Comparison of ENCODE assay signal across 3 fruit fly cellular contexts in the genomic region with DNA sequence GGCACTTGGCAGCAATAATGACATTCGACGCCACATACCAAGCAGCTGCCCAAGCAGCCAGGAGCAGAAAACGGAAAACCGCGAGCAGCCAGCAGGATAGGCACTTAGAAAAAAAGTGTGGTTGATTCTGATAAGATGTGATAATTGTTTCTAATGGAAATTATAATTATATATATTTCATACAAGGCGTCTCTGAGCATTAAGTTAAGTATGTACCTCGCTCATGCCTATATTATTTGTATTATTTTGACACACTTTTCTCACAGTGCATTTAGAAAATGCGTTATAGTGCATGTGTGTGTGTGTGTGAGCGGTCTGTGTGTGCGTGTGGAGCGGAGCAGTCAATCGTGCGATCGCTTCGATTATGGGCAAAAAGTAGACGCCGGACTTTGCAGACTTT.
TF ChIP-seq lines count a peak whose summit lies in the region.

No protein-coding gene starts in this region.

TF ChIP-seq in whole organism, embryonic, 481 proteins besides CTCF, POLR2A, EP300 and RAD21 (continued from another document and continues in another):
- TF ChIP-seq CG32772 (GFP tag; IDR thresholded peaks at IDR 0.05; lab: Robert Waterston, UW) (0 out of 2 replicates have a peak, but pooled peaks have one; percentile 22), ac (GFP tag; optimal IDR thresholded peaks at IDR 0.05; lab: Kevin White, UChicago) (peak; percentile 39), CG12391 (tag; optimal IDR thresholded peaks at IDR 0.05; lab: Kevin White, UChicago) (peak; percentile 34), CG15479 (GFP tag; optimal IDR thresholded peaks at IDR 0.05; lab: Kevin White, UChicago) (peak; percentile 5), CG10147 (GFP tag; optimal IDR thresholded peaks at IDR 0.05; lab: Kevin White, UChicago) (no peak), CG15696 (tag; optimal IDR thresholded peaks at IDR 0.05; lab: Kevin White, UChicago) (peak; percentile 83), cg (GFP tag; optimal IDR thresholded peaks at IDR 0.05; lab: Kevin White, UChicago) (peak; percentile 31), CG11695 (GFP tag; IDR thresholded peaks at IDR 0.05; lab: Robert Waterston, UW) (0 out of 3 replicates have a peak, but pooled peaks have one; percentile 14), phol (tag; optimal IDR thresholded peaks at IDR 0.05; lab: Kevin White, UChicago) (peak; percentile 44), Oli (tag; optimal IDR thresholded peaks at IDR 0.05; lab: Kevin White, UChicago) (peak; percentile 13), Chrac-16 (GFP tag; optimal IDR thresholded peaks at IDR 0.05; lab: Kevin White, UChicago) (peak; percentile 45), nmo (GFP tag; optimal IDR thresholded peaks at IDR 0.05; lab: Kevin White, UChicago) (peak; percentile 38), corto (GFP tag; optimal IDR thresholded peaks at IDR 0.05; lab: Kevin White, UChicago) (peak; percentile 44), CG8388 (GFP tag; optimal IDR thresholded peaks at IDR 0.05; lab: Kevin White, UChicago) (peak; percentile 22), Lpt (GFP tag; optimal IDR thresholded peaks at IDR 0.05; lab: Kevin White, UChicago) (no peak), bsh (GFP tag; optimal IDR thresholded peaks at IDR 0.05; lab: Kevin White, UChicago) (peak; percentile 23 to 47), CG7271 (tag; optimal IDR thresholded peaks at IDR 0.05; lab: Kevin White, UChicago) (peak; percentile 59), Lhr (GFP tag; optimal IDR thresholded peaks at IDR 0.05; lab: Kevin White, UChicago) (no peak), prd (optimal IDR thresholded peaks at IDR 0.05; lab: Kevin White, UChicago) (no peak), prd (GFP tag; IDR thresholded peaks at IDR 0.05; lab: Robert Waterston, UW) (peak; percentile 87), Jarid2 (GFP tag; optimal IDR thresholded peaks at IDR 0.05; lab: Kevin White, UChicago) (no peak), CG2712 (tag; optimal IDR thresholded peaks at IDR 0.05; lab: Kevin White, UChicago) (peak; percentile 72), CG10267 (tag; optimal IDR thresholded peaks at IDR 0.05; lab: Kevin White, UChicago) (peak; percentile 28), CG33557 (GFP tag; optimal IDR thresholded peaks at IDR 0.05; lab: Kevin White, UChicago) (peak; percentile 22), CG2202 (tag; optimal IDR thresholded peaks at IDR 0.05; lab: Kevin White, UChicago) (peak; percentile 12), lov (optimal IDR thresholded peaks at IDR 0.05; lab: Kevin White, UChicago) (no peak), lov (GFP tag; IDR thresholded peaks at IDR 0.05; lab: Robert Waterston, UW) (0 out of 3 replicates have a peak, but pooled peaks have one; percentile 17), Hr78 (GFP tag; optimal IDR thresholded peaks at IDR 0.05; lab: Kevin White, UChicago) (no peak), CG6689 (GFP tag; IDR thresholded peaks at IDR 0.05; lab: Robert Waterston, UW) (peak; percentile 27; the same call in 1 of the 2 replicates), chif (GFP tag; optimal IDR thresholded peaks at IDR 0.05; lab: Kevin White, UChicago) (peak in 1 of 2 experiments; percentile 23), Xrp1 (GFP tag; IDR thresholded peaks at IDR 0.05; lab: Robert Waterston, UW) (peak; percentile 76), bbx (GFP tag; IDR thresholded peaks at IDR 0.05; lab: Robert Waterston, UW; ENCODE audit: partially characterized antibody) (no peak), sr (GFP tag; IDR thresholded peaks at IDR 0.05; lab: Robert Waterston, UW) (no peak), Abd-B (GFP tag; optimal IDR thresholded peaks at IDR 0.05; lab: Kevin White, UChicago) (peak; percentile 15), Xbp1 (GFP tag; optimal IDR thresholded peaks at IDR 0.05; lab: Kevin White, UChicago) (peak; percentile 19), Ssrp (tag; optimal IDR thresholded peaks at IDR 0.05; lab: Kevin White, UChicago) (peak; percentile 3), CG4617 (GFP tag; optimal IDR thresholded peaks at IDR 0.05; lab: Kevin White, UChicago; ENCODE audit: borderline replicate concordance) (peak; percentile 3), zfh1 (GFP tag; IDR thresholded peaks at IDR 0.05; lab: Robert Waterston, UW) (peak; percentile 70), CG10959 (GFP tag; IDR thresholded peaks at IDR 0.05; lab: Robert Waterston, UW) (peak; percentile 55; the same call in 1 of the 2 replicates), dan (GFP tag; IDR thresholded peaks at IDR 0.05; lab: Robert Waterston, UW) (0 out of 2 replicates have a peak, but pooled peaks have one; percentile 30)

TF ChIP-seq in whole organism, prepupa, 60 proteins besides CTCF, POLR2A, EP300 and RAD21 (continued from another document):
- TF ChIP-seq Sox102F (GFP tag; optimal IDR thresholded peaks at IDR 0.05; lab: Kevin White, UChicago) (peak; percentile 50), Met (GFP tag; optimal IDR thresholded peaks at IDR 0.05; lab: Kevin White, UChicago) (peak; percentile 65), CG31627 (GFP tag; optimal IDR thresholded peaks at IDR 0.05; lab: Kevin White, UChicago) (peak; percentile 28), CG8119 (GFP tag; IDR thresholded peaks at IDR 0.05; lab: Robert Waterston, UW) (0 out of 3 replicates have a peak, but pooled peaks have one; percentile 34), ss (GFP tag; optimal IDR thresholded peaks at IDR 0.05; lab: Kevin White, UChicago) (peak; percentile 62 to 68), CG8319 (GFP tag; optimal IDR thresholded peaks at IDR 0.05; lab: Kevin White, UChicago) (peak; percentile 19), spab (GFP tag; optimal IDR thresholded peaks at IDR 0.05; lab: Kevin White, UChicago) (peak; percentile 72), Ets21C (GFP tag; optimal IDR thresholded peaks at IDR 0.05; lab: Kevin White, UChicago) (peak; percentile 1), pdm3 (GFP tag; optimal IDR thresholded peaks at IDR 0.05; lab: Kevin White, UChicago) (peak; percentile 46), CG8632 (GFP tag; optimal IDR thresholded peaks at IDR 0.05; lab: Kevin White, UChicago) (peak; percentile 60), svp (GFP tag; lab: Kevin White, UChicago) (peak; percentile 78), CG6276 (GFP tag; optimal IDR thresholded peaks at IDR 0.05; lab: Kevin White, UChicago) (no peak), CG11902 (GFP tag; optimal IDR thresholded peaks at IDR 0.05; lab: Kevin White, UChicago) (peak; percentile 38), CG6854 (GFP tag; optimal IDR thresholded peaks at IDR 0.05; lab: Kevin White, UChicago) (peak; percentile 28), vri (GFP tag; optimal IDR thresholded peaks at IDR 0.05; lab: Kevin White, UChicago) (peak; percentile 36), Hr4 (GFP tag; optimal IDR thresholded peaks at IDR 0.05; lab: Kevin White, UChicago) (peak; percentile 29), fd85E (GFP tag; optimal IDR thresholded peaks at IDR 0.05; lab: Kevin White, UChicago) (peak; percentile 18), salr (GFP tag; optimal IDR thresholded peaks at IDR 0.05; lab: Kevin White, UChicago) (peak in 1 of 2 experiments; percentile 63), cyc (GFP tag; optimal IDR thresholded peaks at IDR 0.05; lab: Kevin White, UChicago) (peak; percentile 63), CG7368 (GFP tag; optimal IDR thresholded peaks at IDR 0.05; lab: Kevin White, UChicago) (peak; percentile 45), eg (GFP tag; IDR thresholded peaks at IDR 0.05; lab: Robert Waterston, UW) (peak; percentile 40; the same call in 2 of the 3 replicates), Hr39 (GFP tag; optimal IDR thresholded peaks at IDR 0.05; lab: Kevin White, UChicago) (peak; percentile 54), CG10669 (GFP tag; optimal IDR thresholded peaks at IDR 0.05; lab: Kevin White, UChicago) (peak; percentile 67), Eip78C (GFP tag; lab: Kevin White, UChicago) (peak; percentile 91), Gug (GFP tag; IDR thresholded peaks at IDR 0.05; lab: Robert Waterston, UW) (0 out of 2 replicates have a peak, but pooled peaks have one; percentile 35), esn (GFP tag; optimal IDR thresholded peaks at IDR 0.05; lab: Kevin White, UChicago) (peak; percentile 66), OdsH (GFP tag; optimal IDR thresholded peaks at IDR 0.05; lab: Kevin White, UChicago) (peak; percentile 65), Blimp-1 (GFP tag; optimal IDR thresholded peaks at IDR 0.05; lab: Kevin White, UChicago) (no peak), CG11294 (GFP tag; IDR thresholded peaks at IDR 0.05; lab: Robert Waterston, UW) (no peak), Lpt (GFP tag; optimal IDR thresholded peaks at IDR 0.05; lab: Kevin White, UChicago) (peak; percentile 14), CG34406 (GFP tag; optimal IDR thresholded peaks at IDR 0.05; lab: Kevin White, UChicago) (peak; percentile 67), fkh (GFP tag; optimal IDR thresholded peaks at IDR 0.05; lab: Kevin White, UChicago) (no peak), acj6 (GFP tag; optimal IDR thresholded peaks at IDR 0.05; lab: Kevin White, UChicago) (peak; percentile 67), CG6792 (GFP tag; optimal IDR thresholded peaks at IDR 0.05; lab: Kevin White, UChicago) (peak; percentile 48), CG3919 (GFP tag; optimal IDR thresholded peaks at IDR 0.05; lab: Kevin White, UChicago) (peak; percentile 73), CG4318 (GFP tag; optimal IDR thresholded peaks at IDR 0.05; lab: Kevin White, UChicago) (peak; percentile 41), CG9139 (GFP tag; optimal IDR thresholded peaks at IDR 0.05; lab: Kevin White, UChicago) (peak; percentile 52), net (GFP tag; optimal IDR thresholded peaks at IDR 0.05; lab: Kevin White, UChicago) (peak; percentile 36), CG1621 (tag; optimal IDR thresholded peaks at IDR 0.05; lab: Kevin White, UChicago) (peak; percentile 68)
TF ChIP-seq in whole organism, prepupa: peak in this region for 52.

TF ChIP-seq in whole organism, wandering third instar larva, 38 proteins besides CTCF, POLR2A, EP300 and RAD21 (continued from another document):
- TF ChIP-seq Rel (GFP tag; optimal IDR thresholded peaks at IDR 0.05; lab: Kevin White, UChicago) = no peak
- no peak for TF ChIP-seq Rel (tag; optimal IDR thresholded peaks at IDR 0.05; lab: Kevin White, UChicago)
- TF ChIP-seq sv (GFP tag; optimal IDR thresholded peaks at IDR 0.05; lab: Kevin White, UChicago) = no peak
- no peak for TF ChIP-seq Dfd (GFP tag; optimal IDR thresholded peaks at IDR 0.05; lab: Kevin White, UChicago)
- TF ChIP-seq pan (optimal IDR thresholded peaks at IDR 0.05; lab: Kevin White, UChicago) = no peak
- no peak for TF ChIP-seq Dif (GFP tag; optimal IDR thresholded peaks at IDR 0.05; lab: Kevin White, UChicago; ENCODE audit: partially characterized antibody)
- TF ChIP-seq usp (GFP tag; optimal IDR thresholded peaks at IDR 0.05; lab: Kevin White, UChicago) = no peak
- no peak for TF ChIP-seq tai (GFP tag; optimal IDR thresholded peaks at IDR 0.05; lab: Kevin White, UChicago)
- peak; percentile 34 for TF ChIP-seq dmrt93B (GFP tag; optimal IDR thresholded peaks at IDR 0.05; lab: Kevin White, UChicago)
- peak; percentile 60 for TF ChIP-seq brk (GFP tag; optimal IDR thresholded peaks at IDR 0.05; lab: Kevin White, UChicago)
- TF ChIP-seq CG32264 (GFP tag; optimal IDR thresholded peaks at IDR 0.05; lab: Kevin White, UChicago) = no peak
